Worm (Caenorhabditis elegans) whole organism, L1 larva: ENCODE data around the gene F54D12.1.

Source experiments
- C04F5.9 ChIP-seq: sonication (generic microtip); optimal IDR thresholded peaks from 2 replicates; lab custom pipeline; 2016; ENCODE audit warnings: missing genetic modification characterization, missing compliant biosample characterization
- C34B4.2 ChIP-seq: sonication (generic microtip); optimal IDR thresholded peaks from 2 replicates; lab custom pipeline; 2017; ENCODE audit warnings: mild to moderate bottlenecking, missing genetic modification characterization, missing compliant biosample characterization
- aha-1 ChIP-seq: fragments of 150-350 bp; optimal IDR thresholded peaks from 2 replicates; lab custom pipeline; 2014; ENCODE audit warnings: missing biosample characterization, missing genetic modification characterization
- alr-1 ChIP-seq: fragments of 200-800 bp; sonication (Bioruptor generic); optimal IDR thresholded peaks from 2 replicates; lab custom pipeline; 2018; ENCODE audit warnings: borderline replicate concordance, mild to moderate bottlenecking, missing genetic modification characterization, missing compliant biosample characterization
- blmp-1 ChIP-seq: fragments of 150-350 bp; optimal IDR thresholded peaks from 2 replicates; lab custom pipeline; 2014; ENCODE audit warnings: missing biosample characterization, missing genetic modification characterization
- ceh-8 ChIP-seq: fragments of 200-800 bp; sonication (Bioruptor generic); optimal IDR thresholded peaks from 2 replicates; lab custom pipeline; 2018; ENCODE audit warnings: mild to moderate bottlenecking, missing genetic modification characterization, moderate library complexity, missing compliant biosample characterization
- ceh-90 ChIP-seq: sonication (generic microtip); optimal IDR thresholded peaks from 2 replicates; lab custom pipeline; 2016; ENCODE audit warnings: missing genetic modification characterization, missing compliant biosample characterization
- dsc-1 ChIP-seq: sonication (generic microtip); optimal IDR thresholded peaks from 2 replicates; lab custom pipeline; 2016; ENCODE audit warnings: mild to moderate bottlenecking, missing genetic modification characterization, missing compliant biosample characterization
- egl-27 ChIP-seq, 2 experiments: fragments of 150-350 bp in 1 of 2; sonication (generic microtip); optimal IDR thresholded peaks; 3 replicates each; lab custom pipeline; 2017 to 2018; ENCODE audit warnings: missing biosample characterization in 2 of 2, missing genetic modification characterization in 2 of 2, missing genetic modification reagents in 2 of 2
- elt-2 ChIP-seq: sonication (generic microtip); optimal IDR thresholded peaks from 2 replicates; lab custom pipeline; 2016; ENCODE audit warnings: missing genetic modification characterization, mild to moderate bottlenecking, inconsistent platforms, missing compliant biosample characterization, missing genetic modification reagents
- elt-3 ChIP-seq, 6 experiments: fragments of 150-350 bp in 1 of 6; sonication (generic microtip); optimal IDR thresholded peaks; 2 replicates each; lab custom pipeline; 2017 to 2018; ENCODE audit warnings: missing biosample characterization in 6 of 6, missing genetic modification characterization in 6 of 6, inconsistent platforms in 1 of 6
- hlh-17 ChIP-seq: fragments of 200-800 bp; sonication (Bioruptor generic); optimal IDR thresholded peaks from 2 replicates; lab custom pipeline; 2018; ENCODE audit warnings: missing genetic modification characterization, mild to moderate bottlenecking, missing compliant biosample characterization, moderate library complexity, borderline replicate concordance
- hlh-4 ChIP-seq: sonication (generic microtip); optimal IDR thresholded peaks from 2 replicates; lab custom pipeline; 2016; ENCODE audit warnings: mild to moderate bottlenecking, missing genetic modification characterization, missing compliant biosample characterization
- irx-1 ChIP-seq: sonication (generic microtip); optimal IDR thresholded peaks from 2 replicates; lab custom pipeline; 2016; ENCODE audit warnings: missing genetic modification characterization, missing compliant biosample characterization
- lin-13 ChIP-seq: fragments of 150-350 bp; optimal IDR thresholded peaks from 2 replicates; lab custom pipeline; 2014; ENCODE audit warnings: missing biosample characterization, missing genetic modification reagents, missing genetic modification characterization
- lin-39 ChIP-seq: fragments of 150-350 bp; optimal IDR thresholded peaks from 2 replicates; lab custom pipeline; 2014; ENCODE audit warnings: missing biosample characterization, missing genetic modification reagents, missing genetic modification characterization
- lir-3 ChIP-seq: sonication (generic microtip); optimal IDR thresholded peaks from 2 replicates; lab custom pipeline; 2016; ENCODE audit warnings: mild to moderate bottlenecking, missing genetic modification characterization, moderate library complexity, missing compliant biosample characterization; ENCODE audit not compliant: poor library complexity
- lsy-2 ChIP-seq, 2 experiments: fragments of 150-350 bp; optimal IDR thresholded peaks; 2 replicates each; lab custom pipeline; 2014; ENCODE audit warnings: missing biosample characterization in 2 of 2, missing genetic modification characterization in 2 of 2
- mab-9 ChIP-seq: fragments of 200-800 bp; sonication (Bioruptor generic); IDR thresholded peaks from 2 replicates; pipeline ENCODE4 v1.3.6; 2022; ENCODE audit warnings: missing genetic modification reagents, missing genetic modification characterization, missing compliant biosample characterization
- mdl-1 ChIP-seq, 2 experiments: fragments of 150-350 bp; optimal IDR thresholded peaks; 2 replicates each; lab custom pipeline; 2014 to 2017; ENCODE audit warnings: missing biosample characterization in 2 of 2, missing genetic modification characterization in 2 of 2, inconsistent platforms in 1 of 2
- mep-1 ChIP-seq: fragments of 150-350 bp; optimal IDR thresholded peaks from 2 replicates; lab custom pipeline; 2014; ENCODE audit warnings: missing biosample characterization, missing genetic modification characterization
- nhr-11 ChIP-seq: fragments of 150-350 bp; optimal IDR thresholded peaks from 2 replicates; lab custom pipeline; 2014; ENCODE audit warnings: missing biosample characterization, missing genetic modification characterization
- nhr-19 ChIP-seq: fragments of 200-800 bp; sonication (Bioruptor generic); conservative IDR thresholded peaks from 2 replicates; pipeline ENCODE4 v1.3.6; 2022; ENCODE audit warnings: missing genetic modification characterization, missing compliant biosample characterization
- nhr-28 ChIP-seq: fragments of 150-350 bp; optimal IDR thresholded peaks from 2 replicates; lab custom pipeline; 2014; ENCODE audit warnings: missing biosample characterization, missing genetic modification characterization
- nhr-47 ChIP-seq: sonication (generic microtip); optimal IDR thresholded peaks from 2 replicates; lab custom pipeline; 2016; ENCODE audit warnings: mild to moderate bottlenecking, missing genetic modification characterization, moderate library complexity, missing compliant biosample characterization
- nhr-76 ChIP-seq: sonication (generic microtip); optimal IDR thresholded peaks from 2 replicates; lab custom pipeline; 2017; ENCODE audit warnings: missing biosample characterization, missing genetic modification characterization
- nhr-77 ChIP-seq: fragments of 150-350 bp; optimal IDR thresholded peaks from 2 replicates; lab custom pipeline; 2014; ENCODE audit warnings: missing biosample characterization, missing genetic modification characterization
- nhr-84 ChIP-seq: sonication (generic microtip); optimal IDR thresholded peaks from 2 replicates; lab custom pipeline; 2017; ENCODE audit warnings: missing biosample characterization, missing genetic modification characterization
- nhr-90 ChIP-seq: sonication (generic microtip); optimal IDR thresholded peaks from 2 replicates; lab custom pipeline; 2016; ENCODE audit warnings: mild to moderate bottlenecking, missing genetic modification characterization, missing compliant biosample characterization; ENCODE audit not compliant: poor library complexity
- pag-3 ChIP-seq: sonication (generic microtip); optimal IDR thresholded peaks from 2 replicates; lab custom pipeline; 2017; ENCODE audit warnings: missing genetic modification characterization, mild to moderate bottlenecking, missing compliant biosample characterization, antibody characterized with exemption, borderline replicate concordance; ENCODE audit not compliant: insufficient read depth
- pax-3 ChIP-seq: fragments of 200-800 bp; sonication (Bioruptor generic); optimal IDR thresholded peaks from 2 replicates; lab custom pipeline; 2018; ENCODE audit warnings: mild to moderate bottlenecking, missing genetic modification characterization, moderate library complexity, missing compliant biosample characterization
- pqm-1 ChIP-seq: sonication (generic microtip); optimal IDR thresholded peaks from 3 replicates; lab custom pipeline; 2017; ENCODE audit warnings: missing biosample characterization, missing genetic modification characterization
- rnt-1 ChIP-seq: sonication (generic microtip); optimal IDR thresholded peaks from 2 replicates; lab custom pipeline; 2016; ENCODE audit warnings: mild to moderate bottlenecking, missing genetic modification characterization, moderate library complexity, missing compliant biosample characterization
- skn-1 ChIP-seq: fragments of 150-350 bp; optimal IDR thresholded peaks from 2 replicates; lab custom pipeline; 2014; ENCODE audit warnings: missing biosample characterization, missing genetic modification characterization
- snpc-4 ChIP-seq: fragments of 150-350 bp; optimal IDR thresholded peaks from 2 replicates; lab custom pipeline; 2014; ENCODE audit warnings: missing biosample characterization, missing genetic modification characterization
- sptf-1 ChIP-seq: fragments of 150-350 bp; optimal IDR thresholded peaks from 2 replicates; lab custom pipeline; 2014; ENCODE audit warnings: missing biosample characterization, missing genetic modification characterization
- sup-37 ChIP-seq: fragments of 200-800 bp; sonication (Bioruptor generic); optimal IDR thresholded peaks from 2 replicates; lab custom pipeline; 2018; ENCODE audit warnings: mild to moderate bottlenecking, missing genetic modification characterization, missing compliant biosample characterization
- swsn-7 ChIP-seq: sonication (generic microtip); optimal IDR thresholded peaks from 2 replicates; lab custom pipeline; 2016; ENCODE audit warnings: missing genetic modification characterization, missing compliant biosample characterization
- tbx-2 ChIP-seq: sonication (generic microtip); optimal IDR thresholded peaks from 2 replicates; lab custom pipeline; 2016; ENCODE audit warnings: missing genetic modification characterization, missing compliant biosample characterization
- unc-30 ChIP-seq: sonication (generic microtip); optimal IDR thresholded peaks from 2 replicates; lab custom pipeline; 2017; ENCODE audit warnings: missing biosample characterization, missing genetic modification characterization
- unc-86 ChIP-seq: sonication (generic microtip); optimal IDR thresholded peaks from 2 replicates; lab custom pipeline; 2016; ENCODE audit warnings: missing genetic modification characterization, missing compliant biosample characterization
- unc-98 ChIP-seq: fragments of 200-800 bp; sonication (Bioruptor generic); IDR thresholded peaks from 2 replicates; pipeline ENCODE4 v1.3.6; 2022; ENCODE audit warnings: missing genetic modification characterization, missing compliant biosample characterization
- vab-15 ChIP-seq: sonication (generic microtip); optimal IDR thresholded peaks from 2 replicates; lab custom pipeline; 2017; ENCODE audit warnings: missing genotype, mild to moderate bottlenecking, missing genetic modification characterization, missing compliant biosample characterization
- xbp-1 ChIP-seq: sonication (generic microtip); optimal IDR thresholded peaks from 2 replicates; lab custom pipeline; 2016; ENCODE audit warnings: missing genetic modification characterization, missing compliant biosample characterization
- zag-1 ChIP-seq: fragments of 150-350 bp; optimal IDR thresholded peaks from 2 replicates; lab custom pipeline; 2014; ENCODE audit warnings: missing biosample characterization, missing genetic modification characterization
- zip-4 ChIP-seq: fragments of 200-800 bp; sonication (Bioruptor generic); optimal IDR thresholded peaks from 2 replicates; lab custom pipeline; 2018; ENCODE audit warnings: mild to moderate bottlenecking, missing genetic modification characterization, moderate library complexity, missing compliant biosample characterization
- ztf-4 ChIP-seq: fragments of 150-350 bp; optimal IDR thresholded peaks from 2 replicates; lab custom pipeline; 2014; ENCODE audit warnings: missing biosample characterization, missing genetic modification characterization

F54D12.1 gene

ce11 chrII:1398396-1398795 lies 1.8 kb upstream of the F54D12.1 start, which contains the start of gene F54D12.2:
TSS of gene F54D12.2 (plus strand) at chrII:1398696.
- no peak for TF ChIP-seq lir-3 (tag; lab: Kevin White, UChicago)
- TF ChIP-seq elt-3 (tag; optimal IDR thresholded peaks at IDR 0.05; lab: Kevin White, UChicago) = no peak
- TF ChIP-seq sup-37 (GFP tag; lab: Kevin White, UChicago) = no peak
- TF ChIP-seq nhr-28 (tag; lab: Kevin White, UChicago) = no peak
- TF ChIP-seq nhr-11 (tag; lab: Kevin White, UChicago) = no peak
- TF ChIP-seq lin-39 (tag; lab: Kevin White, UChicago) = no peak
- no peak for TF ChIP-seq nhr-76 (tag; lab: Kevin White, UChicago)
- no peak for TF ChIP-seq xbp-1 (tag; lab: Kevin White, UChicago)
- TF ChIP-seq pax-3 = no peak
- no peak for TF ChIP-seq ceh-8 (GFP tag; lab: Kevin White, UChicago)
- TF ChIP-seq vab-15 (tag; lab: Kevin White, UChicago) = no peak
- no peak for TF ChIP-seq ztf-4
- no peak for TF ChIP-seq zip-4 (GFP tag; lab: Kevin White, UChicago)
- TF ChIP-seq, all 84 proteins: peak for 0

DNA sequence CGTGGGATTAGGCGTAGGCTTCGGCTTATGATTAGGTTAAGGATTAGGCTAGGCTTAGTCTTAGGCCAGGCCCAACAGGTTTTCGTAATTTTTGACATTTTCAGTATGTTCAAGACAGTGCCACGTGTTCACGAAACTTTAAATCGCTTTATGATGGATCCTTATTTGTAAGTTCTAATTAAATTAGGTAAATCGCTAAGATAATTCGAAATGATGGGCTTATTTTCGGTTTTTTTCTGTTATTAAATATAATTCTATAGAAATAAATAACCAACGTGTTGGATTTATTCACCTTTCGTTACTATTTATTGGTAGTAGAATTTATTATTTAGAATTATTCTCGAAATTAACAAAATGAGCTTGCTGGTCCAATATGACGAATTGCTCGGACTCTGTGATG lies 1.3 kb downstream of the F54D12.1 start, which contains the start of gene Y51H7C.8:
Y51H7C.8 (plus strand) TSS at position 301 of the 400 bp plus-strand sequence.
- TF ChIP-seq nhr-47 (tag; lab: Kevin White, UChicago) = no peak
- TF ChIP-seq elt-2 (tag; lab: Kevin White, UChicago) = no peak

- TF ChIP-seq pqm-1 (no peak), hlh-17 (GFP tag; lab: Kevin White, UChicago) (no peak), snpc-4 (peak; percentile 58), tbx-2 (peak; percentile 74), lsy-2 (tag; optimal IDR thresholded peaks at IDR 0.05; lab: Kevin White, UChicago) (peak in 1 of 2 experiments; percentile 84), ceh-8 (GFP tag; lab: Kevin White, UChicago) (no peak), hlh-4 (tag; lab: Kevin White, UChicago) (no peak), mep-1 (tag; lab: Kevin White, UChicago) (no peak), nhr-76 (tag; lab: Kevin White, UChicago) (no peak), pag-3 (tag; lab: Kevin White, UChicago) (no peak), nhr-90 (tag; lab: Kevin White, UChicago) (peak; percentile 74), blmp-1 (tag; lab: Kevin White, UChicago) (no peak), skn-1 (tag; lab: Kevin White, UChicago) (peak; percentile 61), unc-98 (no peak), C34B4.2 (tag; lab: Kevin White, UChicago) (no peak), irx-1 (peak; percentile 81), nhr-77 (no peak), unc-86 (tag; lab: Kevin White, UChicago) (peak; percentile 66), mdl-1 (tag; optimal IDR thresholded peaks at IDR 0.05; lab: Kevin White, UChicago) (peak in 1 of 2 experiments; percentile 31), vab-15 (tag; lab: Kevin White, UChicago) (no peak), sup-37 (GFP tag; lab: Kevin White, UChicago) (no peak), nhr-84 (tag; lab: Kevin White, UChicago) (no peak), unc-30 (no peak), nhr-11 (tag; lab: Kevin White, UChicago) (peak; percentile 10), lir-3 (tag; lab: Kevin White, UChicago) (no peak), nhr-47 (tag; lab: Kevin White, UChicago) (peak; percentile 85), lin-13 (GFP tag; lab: Kevin White, UChicago) (peak; percentile 12), C04F5.9 (tag; lab: Kevin White, UChicago) (peak; percentile 19), pax-3 (no peak), alr-1 (tag; lab: Kevin White, UChicago) (no peak), nhr-19 (GFP tag; lab: Robert Waterston, UW) (peak; percentile 65), egl-27 (tag; optimal IDR thresholded peaks at IDR 0.05; lab: Kevin White, UChicago) (no peak), swsn-7 (tag; lab: Kevin White, UChicago) (peak; percentile 71), mab-9 (no peak), aha-1 (tag; lab: Kevin White, UChicago) (peak; percentile 4), zag-1 (no peak), rnt-1 (peak; percentile 73), sptf-1 (no peak), dsc-1 (tag; lab: Kevin White, UChicago) (peak; percentile 76), ceh-90 (tag; lab: Kevin White, UChicago) (no peak)
These were observed 2.0 kb downstream of the F54D12.1 start, which contains the start of gene Y51H7C.7 for ce11 chrII:1402167-1402619. TSS of gene Y51H7C.7 (plus strand) at chrII:1402569.
